Worm (Caenorhabditis elegans) whole organism, L4 larva: Measurements from ENCODE around the gene Y4C6B.3.

Experiments
- ama-1 ChIP-seq: fragments of 150-350 bp; optimal IDR thresholded peaks from 2 replicates; lab custom pipeline; 2014; ENCODE audit warnings: inconsistent platforms, mixed read lengths
- lin-15B ChIP-seq: fragments of 150-350 bp; sonication (generic microtip); optimal IDR thresholded peaks from 3 replicates; lab custom pipeline; 2014; ENCODE audit warnings: missing biosample characterization, missing genetic modification characterization
- lir-3 ChIP-seq: sonication (generic microtip); optimal IDR thresholded peaks from 2 replicates; lab custom pipeline; 2016; ENCODE audit warnings: mild to moderate bottlenecking, missing genetic modification characterization, missing compliant biosample characterization
- nhr-11 ChIP-seq: fragments of 150-350 bp; optimal IDR thresholded peaks from 2 replicates; lab custom pipeline; 2014; ENCODE audit warnings: missing biosample characterization, missing genetic modification characterization
- nhr-28 ChIP-seq: fragments of 150-350 bp; optimal IDR thresholded peaks from 2 replicates; lab custom pipeline; 2014; ENCODE audit warnings: missing biosample characterization, missing genetic modification characterization
- nhr-6 ChIP-seq: fragments of 150-350 bp; optimal IDR thresholded peaks from 2 replicates; lab custom pipeline; 2014; ENCODE audit warnings: missing biosample characterization, missing genetic modification characterization
- pha-4 ChIP-seq, 2 experiments: fragments of 150-350 bp in 1 of 2; fragments of 200-800 bp in 1 of 2; sonication (Bioruptor generic) in 1 of 2; IDR thresholded peaks in 1 of 2; optimal IDR thresholded peaks in 1 of 2; 2 replicates each; pipeline versions ENCODE4 v1.3.6 to Lab custom; 2014 to 2022; ENCODE audit warnings: missing genetic modification characterization in 2 of 2, missing genetic modification reagents in 2 of 2, missing biosample characterization in 1 of 2, missing compliant biosample characterization in 1 of 2
- snpc-4 ChIP-seq: fragments of 150-350 bp; optimal IDR thresholded peaks from 2 replicates; lab custom pipeline; 2014; ENCODE audit warnings: missing biosample characterization, missing genetic modification characterization
- unc-62 ChIP-seq, 3 experiments: fragments of 150-350 bp in 1 of 3; sonication (generic microtip); optimal IDR thresholded peaks in 2 of 3; peaks in 1 of 3; 1 replicate in 1 of 3; 2 replicates in 2 of 3; lab custom pipeline; 2014 to 2017; ENCODE audit warnings: missing biosample characterization in 3 of 3, missing genetic modification characterization in 3 of 3, missing genetic modification reagents in 3 of 3, missing genotype in 1 of 3
- zag-1 ChIP-seq: fragments of 150-350 bp; optimal IDR thresholded peaks from 2 replicates; lab custom pipeline; 2014; ENCODE audit warnings: missing biosample characterization, missing genetic modification characterization

DNA sequence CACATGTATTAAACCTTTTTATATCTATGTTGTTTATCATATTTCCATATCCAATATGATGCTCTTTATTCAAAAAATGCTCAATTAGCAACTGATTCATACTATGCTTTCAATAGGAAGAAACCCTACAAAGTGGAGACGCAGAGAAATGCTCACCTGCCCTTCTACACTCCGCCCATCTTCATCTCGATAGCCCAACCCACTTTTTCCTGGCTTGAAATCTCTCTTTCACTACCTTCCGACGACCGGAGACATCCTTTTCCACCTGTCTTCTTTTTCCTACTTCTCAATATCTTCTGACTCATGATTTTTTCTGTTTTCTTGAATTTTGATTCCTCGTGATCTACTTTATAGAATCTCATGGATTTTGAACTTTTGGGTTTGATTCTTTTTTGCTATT is 43.3 kb upstream of the Y4C6B.3 start:
- TF ChIP-seq zag-1 (tag; lab: Kevin White, UChicago) (no peak), nhr-11 (no peak), ama-1 (no peak), snpc-4 (tag; lab: Kevin White, UChicago) (no peak), lir-3 (no peak), unc-62 (GFP tag; optimal IDR thresholded peaks at IDR 0.05 in 1 of 2; lab: Kevin White, UChicago) (no peak), unc-62 (tag; optimal IDR thresholded peaks at IDR 0.05; lab: Kevin White, UChicago) (no peak), nhr-6 (tag; lab: Kevin White, UChicago) (no peak), nhr-28 (no peak), lin-15B (tag; lab: Kevin White, UChicago) (no peak), pha-4 (GFP tag; IDR thresholded peaks at IDR 0.05; lab: Robert Waterston, UW) (no peak), pha-4 (tag; optimal IDR thresholded peaks at IDR 0.05; lab: Kevin White, UChicago) (no peak)
